Fruit fly (Drosophila melanogaster) whole organism, prepupa: ENCODE measurements around the gene CG32407.
A peak's percentile ranks its signal among the peaks of the same experiment; 100 is the strongest.

Experiments
- CG10631 ChIP-seq: fragments of 200-800 bp; sonication (Bioruptor generic); optimal IDR thresholded peaks from 2 replicates; lab custom pipeline; 2016; ENCODE audit warnings: missing biosample characterization, missing genetic modification characterization
- CG11762 ChIP-seq: fragments of 200-800 bp; sonication (Bioruptor generic); optimal IDR thresholded peaks from 3 replicates; lab custom pipeline; 2016; ENCODE audit warnings: missing biosample characterization, missing genetic modification characterization; ENCODE audit not compliant: insufficient read depth
- CG15336 ChIP-seq: fragments of 200-800 bp; sonication (Bioruptor generic); IDR thresholded peaks from 2 replicates; pipeline ENCODE4 v1.3.6; 2022; ENCODE audit warnings: missing biosample characterization, missing genetic modification characterization
- CG1621 ChIP-seq: fragments of 200-800 bp; sonication (Bioruptor generic); optimal IDR thresholded peaks from 3 replicates; lab custom pipeline; 2018; ENCODE audit warnings: missing biosample characterization, mild to moderate bottlenecking, missing genetic modification characterization
- CG31627 ChIP-seq: fragments of 200-800 bp; sonication (Bioruptor generic); optimal IDR thresholded peaks from 3 replicates; lab custom pipeline; 2016; ENCODE audit warnings: missing biosample characterization, missing genetic modification characterization
- CG32006 ChIP-seq: fragments of 200-800 bp; sonication (Bioruptor generic); optimal IDR thresholded peaks from 3 replicates; lab custom pipeline; 2017; ENCODE audit warnings: missing biosample characterization, mild to moderate bottlenecking, missing genetic modification characterization
- CG34406 ChIP-seq: fragments of 200-800 bp; sonication (Bioruptor generic); optimal IDR thresholded peaks from 3 replicates; lab custom pipeline; 2016; ENCODE audit warnings: missing biosample characterization, missing genetic modification characterization
- CG3919 ChIP-seq: fragments of 200-800 bp; sonication (Bioruptor generic); optimal IDR thresholded peaks from 3 replicates; lab custom pipeline; 2016; ENCODE audit warnings: missing biosample characterization, missing genetic modification characterization
- CG6163 ChIP-seq: fragments of 200-800 bp; sonication (Bioruptor generic); IDR thresholded peaks from 3 replicates; pipeline ENCODE4 v1.3.6; 2022; ENCODE audit warnings: missing biosample characterization, missing genetic modification characterization
- CG6276 ChIP-seq: fragments of 200-800 bp; sonication (Bioruptor generic); optimal IDR thresholded peaks from 2 replicates; lab custom pipeline; 2017; ENCODE audit warnings: missing biosample characterization, mild to moderate bottlenecking, missing genetic modification characterization
- CG6792 ChIP-seq: fragments of 200-800 bp; sonication (Bioruptor generic); optimal IDR thresholded peaks from 3 replicates; lab custom pipeline; 2016; ENCODE audit warnings: missing biosample characterization, missing genetic modification characterization
- CG6808 ChIP-seq: fragments of 200-800 bp; sonication (Bioruptor generic); optimal IDR thresholded peaks from 3 replicates; lab custom pipeline; 2017; ENCODE audit warnings: missing biosample characterization, missing genetic modification characterization, mild to moderate bottlenecking, moderate library complexity, missing genetic modification reagents
- CG7368 ChIP-seq: fragments of 200-800 bp; sonication (Bioruptor generic); optimal IDR thresholded peaks from 3 replicates; lab custom pipeline; 2016; ENCODE audit warnings: missing biosample characterization, missing genetic modification characterization
- CG8119 ChIP-seq: fragments of 200-800 bp; sonication (Bioruptor generic); IDR thresholded peaks from 3 replicates; pipeline ENCODE4 v1.3.6; 2022; ENCODE audit warnings: missing biosample characterization, missing genetic modification characterization
- CG8319 ChIP-seq: fragments of 200-800 bp; sonication (Bioruptor generic); optimal IDR thresholded peaks from 3 replicates; lab custom pipeline; 2016; ENCODE audit warnings: missing biosample characterization, missing genetic modification characterization
- Eip75B ChIP-seq: fragments of 200-800 bp; sonication (Bioruptor generic); optimal IDR thresholded peaks from 3 replicates; lab custom pipeline; 2016; ENCODE audit warnings: missing biosample characterization, missing genetic modification characterization
- Ets21C ChIP-seq: fragments of 200-800 bp; sonication (Bioruptor generic); optimal IDR thresholded peaks from 3 replicates; lab custom pipeline; 2016; ENCODE audit warnings: missing biosample characterization, missing genetic modification characterization
- Gug ChIP-seq: fragments of 200-800 bp; sonication (Bioruptor generic); IDR thresholded peaks from 2 replicates; pipeline ENCODE4 v1.3.6; 2022; ENCODE audit warnings: missing biosample characterization, missing genetic modification characterization
- Hr39 ChIP-seq: fragments of 200-800 bp; sonication (Bioruptor generic); optimal IDR thresholded peaks from 2 replicates; lab custom pipeline; 2016; ENCODE audit warnings: missing biosample characterization, missing genetic modification characterization
- Hr4 ChIP-seq: fragments of 200-800 bp; sonication (Bioruptor generic); optimal IDR thresholded peaks from 3 replicates; lab custom pipeline; 2016; ENCODE audit warnings: missing biosample characterization, missing genetic modification characterization
- Lpt ChIP-seq: fragments of 200-800 bp; sonication (Bioruptor generic); optimal IDR thresholded peaks from 3 replicates; lab custom pipeline; 2016; ENCODE audit warnings: missing biosample characterization, missing genetic modification characterization
- Met ChIP-seq: fragments of 200-800 bp; sonication (Bioruptor generic); optimal IDR thresholded peaks from 3 replicates; lab custom pipeline; 2016; ENCODE audit warnings: missing biosample characterization, missing genetic modification characterization
- OdsH ChIP-seq: fragments of 200-800 bp; sonication (Bioruptor generic); optimal IDR thresholded peaks from 3 replicates; lab custom pipeline; 2016; ENCODE audit warnings: missing biosample characterization, missing genetic modification characterization
- Smox ChIP-seq: fragments of 200-800 bp; sonication (Bioruptor generic); optimal IDR thresholded peaks from 3 replicates; lab custom pipeline; 2016; ENCODE audit warnings: missing biosample characterization, missing genetic modification characterization
- Sox102F ChIP-seq: fragments of 200-800 bp; sonication (Bioruptor generic); optimal IDR thresholded peaks from 2 replicates; lab custom pipeline; 2016; ENCODE audit warnings: missing biosample characterization, mild to moderate bottlenecking, missing genetic modification characterization
- Sox14 ChIP-seq: fragments of 200-800 bp; sonication (Bioruptor generic); optimal IDR thresholded peaks from 3 replicates; lab custom pipeline; 2016; ENCODE audit warnings: missing biosample characterization, missing genetic modification characterization
- achi ChIP-seq: fragments of 200-800 bp; sonication (Bioruptor generic); optimal IDR thresholded peaks from 3 replicates; lab custom pipeline; 2016; ENCODE audit warnings: missing biosample characterization, missing genetic modification characterization
- acj6 ChIP-seq: fragments of 200-800 bp; sonication (Bioruptor generic); optimal IDR thresholded peaks from 3 replicates; lab custom pipeline; 2016; ENCODE audit warnings: missing biosample characterization, missing genetic modification characterization
- cyc ChIP-seq: fragments of 200-800 bp; sonication (Bioruptor generic); optimal IDR thresholded peaks from 3 replicates; lab custom pipeline; 2016; ENCODE audit warnings: missing biosample characterization, missing genetic modification characterization
- dsx ChIP-seq: fragments of 200-800 bp; optimal IDR thresholded peaks from 3 replicates; lab custom pipeline; 2019; ENCODE audit warnings: missing biosample characterization, mild to moderate bottlenecking, missing genetic modification characterization, moderate library complexity; ENCODE audit not compliant: poor library complexity, severe bottlenecking
- eg ChIP-seq: fragments of 200-800 bp; sonication (Bioruptor generic); IDR thresholded peaks from 3 replicates; pipeline ENCODE4 v1.3.6; 2022; ENCODE audit warnings: missing biosample characterization, missing genetic modification characterization
- esn ChIP-seq: fragments of 200-800 bp; sonication (Bioruptor generic); optimal IDR thresholded peaks from 2 replicates; lab custom pipeline; 2016; ENCODE audit warnings: missing biosample characterization, mild to moderate bottlenecking, missing genetic modification characterization, moderate library complexity
- fd59A ChIP-seq: fragments of 200-800 bp; sonication (Bioruptor generic); optimal IDR thresholded peaks from 2 replicates; lab custom pipeline; 2017; ENCODE audit warnings: missing biosample characterization, mild to moderate bottlenecking, missing genetic modification characterization, missing genetic modification reagents
- fd85E ChIP-seq: fragments of 200-800 bp; sonication (Bioruptor generic); optimal IDR thresholded peaks from 3 replicates; lab custom pipeline; 2016; ENCODE audit warnings: missing biosample characterization, missing genetic modification characterization
- fkh ChIP-seq: fragments of 200-800 bp; sonication (Bioruptor generic); optimal IDR thresholded peaks from 3 replicates; lab custom pipeline; 2017; ENCODE audit warnings: missing biosample characterization, mild to moderate bottlenecking, missing genetic modification characterization, moderate library complexity
- lz ChIP-seq: fragments of 200-800 bp; sonication (Bioruptor generic); optimal IDR thresholded peaks from 3 replicates; lab custom pipeline; 2016; ENCODE audit warnings: missing biosample characterization, missing genetic modification characterization
- pdm3 ChIP-seq: fragments of 200-800 bp; sonication (Bioruptor generic); optimal IDR thresholded peaks from 3 replicates; lab custom pipeline; 2016; ENCODE audit warnings: missing biosample characterization, missing genetic modification characterization
- spab ChIP-seq: fragments of 200-800 bp; sonication (Bioruptor generic); optimal IDR thresholded peaks from 2 replicates; lab custom pipeline; 2017; ENCODE audit warnings: missing biosample characterization, mild to moderate bottlenecking, missing genetic modification characterization, missing genetic modification reagents
- svp ChIP-seq: fragments of 200-800 bp; sonication (Bioruptor generic); peaks from one replicate; lab custom pipeline; 2016; ENCODE audit warnings: missing biosample characterization, missing genetic modification characterization
- vri ChIP-seq: fragments of 200-800 bp; sonication (Bioruptor generic); optimal IDR thresholded peaks from 3 replicates; lab custom pipeline; 2016; ENCODE audit warnings: missing biosample characterization, mild to moderate bottlenecking, missing genetic modification characterization

The CG32407 gene

DNA sequence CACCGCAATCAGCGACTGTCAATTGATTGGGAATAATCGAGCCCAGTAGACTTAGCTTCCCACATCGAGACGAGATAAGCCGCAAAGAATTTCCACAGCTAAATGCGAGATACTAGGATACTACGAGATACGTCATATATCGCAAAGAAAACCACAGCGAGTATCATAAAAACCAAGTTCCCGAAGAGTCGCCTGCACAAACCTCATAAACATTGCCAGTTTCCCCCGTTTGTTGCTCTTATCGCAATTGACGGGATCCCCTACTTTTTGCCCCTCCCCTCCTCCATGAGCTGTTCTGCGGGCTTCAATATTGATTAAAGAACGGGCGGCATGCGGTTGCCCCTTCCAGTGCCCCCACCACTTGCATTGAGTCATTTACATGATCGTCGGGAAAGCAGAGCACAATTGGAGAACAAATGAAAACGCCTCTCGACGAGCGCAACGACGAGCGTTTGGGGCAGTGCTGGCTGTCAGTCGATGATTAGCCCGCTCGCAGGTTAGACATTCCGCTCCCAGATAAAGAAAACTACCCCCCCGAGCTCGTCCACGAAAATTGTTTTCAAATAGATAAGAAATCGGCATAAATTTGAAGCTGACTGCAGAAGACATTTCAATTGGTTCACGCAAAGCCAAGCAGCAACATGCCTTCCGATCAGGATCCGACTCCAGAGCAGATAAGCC is at the start of gene CG32407 (continued):
- no peak for TF ChIP-seq CG10631 (GFP tag; lab: Kevin White, UChicago)
- no peak for TF ChIP-seq fd85E
- no peak for TF ChIP-seq CG34406 (GFP tag; lab: Kevin White, UChicago)
- no peak for TF ChIP-seq CG6276 (GFP tag; lab: Kevin White, UChicago)
- no peak for TF ChIP-seq Hr4 (GFP tag; lab: Kevin White, UChicago)
- no peak for TF ChIP-seq lz (GFP tag; lab: Kevin White, UChicago)
- no peak for TF ChIP-seq cyc (GFP tag; lab: Kevin White, UChicago)
- no peak for TF ChIP-seq dsx (GFP tag; lab: Kevin White, UChicago)

DNA sequence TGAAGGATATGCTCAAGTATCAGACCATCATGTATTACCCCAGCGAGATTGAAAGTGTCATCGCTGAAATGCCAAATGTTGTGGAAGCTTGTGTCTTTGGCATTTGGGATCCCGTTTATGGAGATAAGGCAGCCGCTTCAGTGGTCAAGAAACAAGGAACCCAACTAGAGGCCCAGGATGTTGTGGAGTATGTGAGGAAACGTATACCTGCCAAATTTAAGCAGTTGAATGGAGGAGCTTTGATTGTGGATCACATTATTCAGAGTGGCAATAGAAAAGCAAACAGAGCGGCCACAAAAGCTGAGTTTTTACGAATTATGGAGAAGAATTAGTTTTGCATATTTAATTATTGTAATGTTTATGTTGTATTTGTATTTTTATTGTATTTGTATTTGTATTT is 48.8 kb upstream of the CG32407 start, which contains the start of gene CG18586:
CG18586 (plus strand) TSS at position 301 of the 400 bp plus-strand sequence.
- TF ChIP-seq fd85E (no peak), acj6 (GFP tag; lab: Kevin White, UChicago) (no peak), Smox (GFP tag; lab: Kevin White, UChicago) (no peak), Sox102F (no peak), CG10631 (GFP tag; lab: Kevin White, UChicago) (no peak), fd59A (GFP tag; lab: Kevin White, UChicago) (no peak), Gug (GFP tag; lab: Robert Waterston, UW) (no peak), Hr39 (GFP tag; lab: Kevin White, UChicago) (no peak), Lpt (GFP tag; lab: Kevin White, UChicago) (no peak), fkh (GFP tag; lab: Kevin White, UChicago) (no peak), Eip75B (GFP tag; lab: Kevin White, UChicago) (no peak)

- TF ChIP-seq esn (no peak), CG6792 (GFP tag; lab: Kevin White, UChicago) (no peak), CG32006 (no peak), CG7368 (GFP tag; lab: Kevin White, UChicago) (no peak), svp (no peak), acj6 (GFP tag; lab: Kevin White, UChicago) (no peak), CG8319 (GFP tag; lab: Kevin White, UChicago) (no peak)
Observed at dm6 chr3L:5878734-5879291, 43.0 kb upstream of the CG32407 start.

- TF ChIP-seq Ets21C (GFP tag; lab: Kevin White, UChicago) (peak; percentile 4), CG6808 (GFP tag; lab: Kevin White, UChicago) (no peak), pdm3 (GFP tag; lab: Kevin White, UChicago) (peak; percentile 31), CG6163 (GFP tag; lab: Robert Waterston, UW) (no peak), Met (GFP tag; lab: Kevin White, UChicago) (peak; percentile 63), Smox (GFP tag; lab: Kevin White, UChicago) (peak; percentile 49), CG6792 (GFP tag; lab: Kevin White, UChicago) (peak; percentile 28), eg (GFP tag; lab: Robert Waterston, UW) (no peak), CG15336 (GFP tag; lab: Robert Waterston, UW) (no peak), CG1621 (tag; lab: Kevin White, UChicago) (no peak), fd59A (GFP tag; lab: Kevin White, UChicago) (peak; percentile 18), CG11762 (GFP tag; lab: Kevin White, UChicago) (no peak), acj6 (GFP tag; lab: Kevin White, UChicago) (peak; percentile 31), CG3919 (GFP tag; lab: Kevin White, UChicago) (no peak), CG8119 (GFP tag; lab: Robert Waterston, UW) (0 out of 3 replicates have a peak, but pooled peaks have one; percentile 13), spab (GFP tag; lab: Kevin White, UChicago) (no peak), CG34406 (GFP tag; lab: Kevin White, UChicago) (peak; percentile 18), Sox102F (peak; percentile 26), Hr39 (GFP tag; lab: Kevin White, UChicago) (peak; percentile 22), OdsH (peak; percentile 20), vri (GFP tag; lab: Kevin White, UChicago) (no peak), CG32006 (no peak), Sox14 (GFP tag; lab: Kevin White, UChicago) (peak; percentile 27), CG31627 (GFP tag; lab: Kevin White, UChicago) (peak; percentile 43), achi (GFP tag; lab: Kevin White, UChicago) (peak; percentile 30)
Observed at dm6 chr3L:5881310-5882208, 40.3 kb upstream of the CG32407 start.
